Fruit fly (Drosophila melanogaster) whole organism, embryonic: ENCODE measurements around the gene Ogdh.

Experiments
- Bteb2 ChIP-seq: fragments of 200-800 bp; sonication (Bioruptor generic); optimal IDR thresholded peaks from 2 replicates; lab custom pipeline; 2016; ENCODE audit warnings: missing biosample characterization, missing genetic modification characterization
- CG1024 ChIP-seq: fragments of 200-800 bp; sonication (Bioruptor generic); IDR thresholded peaks from 2 replicates; pipeline ENCODE4 v1.3.6; 2022; ENCODE audit warnings: missing biosample characterization, missing genetic modification characterization
- CG11456 ChIP-seq: fragments of 200-800 bp; sonication (Bioruptor generic); IDR thresholded peaks from 3 replicates; pipeline ENCODE4 v1.3.6; 2022; ENCODE audit warnings: missing biosample characterization, missing genetic modification characterization
- CG14667 ChIP-seq: fragments of 200-800 bp; sonication (Bioruptor generic); IDR thresholded peaks from 2 replicates; pipeline ENCODE4 v1.3.6; 2022; ENCODE audit warnings: missing biosample characterization, missing genetic modification characterization
- CG14965 ChIP-seq: fragments of 200-800 bp; sonication (Bioruptor generic); optimal IDR thresholded peaks from 2 replicates; lab custom pipeline; 2016; ENCODE audit warnings: missing biosample characterization, missing genetic modification characterization, borderline replicate concordance
- CG18599 ChIP-seq: fragments of 200-800 bp; sonication (Bioruptor generic); optimal IDR thresholded peaks from 3 replicates; lab custom pipeline; 2017; ENCODE audit warnings: missing biosample characterization, missing genetic modification characterization, mild to moderate bottlenecking, moderate library complexity, missing genetic modification reagents
- CG18619 ChIP-seq: fragments of 200-800 bp; sonication (Bioruptor generic); optimal IDR thresholded peaks from 3 replicates; lab custom pipeline; 2017; ENCODE audit warnings: missing biosample characterization, mild to moderate bottlenecking, missing genetic modification characterization
- CG2712 ChIP-seq: fragments of 200-800 bp; optimal IDR thresholded peaks from 3 replicates; lab custom pipeline; 2019; ENCODE audit warnings: missing biosample characterization, mild to moderate bottlenecking, missing genetic modification characterization, moderate library complexity
- CG31388 ChIP-seq: fragments of 200-800 bp; sonication (Bioruptor generic); optimal IDR thresholded peaks from 2 replicates; lab custom pipeline; 2016; ENCODE audit warnings: missing biosample characterization, missing genetic modification characterization
- CG3281 ChIP-seq: fragments of 200-800 bp; sonication (Bioruptor generic); optimal IDR thresholded peaks from 3 replicates; lab custom pipeline; 2017; ENCODE audit warnings: missing biosample characterization, mild to moderate bottlenecking, missing genetic modification characterization
- CG4617 ChIP-seq: fragments of 200-800 bp; sonication (Bioruptor generic); optimal IDR thresholded peaks from 3 replicates; lab custom pipeline; 2016; ENCODE audit warnings: missing biosample characterization, missing genetic modification characterization, borderline replicate concordance
- CG6654 ChIP-seq: fragments of 200-800 bp; sonication (Bioruptor generic); optimal IDR thresholded peaks from 2 replicates; lab custom pipeline; 2017; ENCODE audit warnings: missing biosample characterization, mild to moderate bottlenecking, missing genetic modification characterization
- CG6689 ChIP-seq: fragments of 200-800 bp; sonication (Bioruptor generic); IDR thresholded peaks from 2 replicates; pipeline ENCODE4 v1.3.6; 2022; ENCODE audit warnings: missing biosample characterization, missing genetic modification characterization
- CG7357 ChIP-seq: fragments of 200-800 bp; sonication (Bioruptor generic); IDR thresholded peaks from 3 replicates; pipeline ENCODE4 v1.3.6; 2022; ENCODE audit warnings: missing biosample characterization, missing genetic modification characterization
- CG7839 ChIP-seq: fragments of 200-800 bp; sonication (Bioruptor generic); optimal IDR thresholded peaks from 3 replicates; lab custom pipeline; 2018; ENCODE audit warnings: missing biosample characterization, mild to moderate bottlenecking, missing genetic modification characterization, moderate library complexity
- ERR ChIP-seq: fragments of 200-800 bp; sonication (Bioruptor generic); optimal IDR thresholded peaks from 2 replicates; lab custom pipeline; 2016; ENCODE audit warnings: missing biosample characterization, missing genetic modification characterization
- HmgZ ChIP-seq: fragments of 200-800 bp; sonication (Bioruptor generic); optimal IDR thresholded peaks from 2 replicates; lab custom pipeline; 2018; ENCODE audit warnings: missing biosample characterization, mild to moderate bottlenecking, missing genetic modification characterization
- Hr78 ChIP-seq, 2 experiments: fragments of 200-800 bp in 1 of 2; fragments of >200 bp in 1 of 2; sonication (Bioruptor generic) in 1 of 2; optimal IDR thresholded peaks; 2 replicates each; lab custom pipeline; 2017 to 2019; ENCODE audit warnings: missing biosample characterization in 2 of 2, missing genetic modification characterization in 2 of 2, mild to moderate bottlenecking in 1 of 2, moderate library complexity in 1 of 2
- Hsf ChIP-seq: fragments of 200-800 bp; sonication (Bioruptor generic); optimal IDR thresholded peaks from 3 replicates; lab custom pipeline; 2016; ENCODE audit warnings: missing biosample characterization, missing genetic modification characterization
- Med ChIP-seq: fragments of 200-800 bp; sonication (Bioruptor generic); peaks from one replicate; lab custom pipeline; 2016; ENCODE audit warnings: missing biosample characterization, missing genetic modification characterization, mild to moderate bottlenecking, inconsistent platforms, moderate library complexity
- Mrtf ChIP-seq: fragments of 200-800 bp; sonication (Bioruptor generic); IDR thresholded peaks from 3 replicates; pipeline ENCODE4 v1.3.6; 2022; ENCODE audit warnings: missing biosample characterization, missing genetic modification characterization
- Myb ChIP-seq: fragments of 200-800 bp; sonication (Bioruptor generic); optimal IDR thresholded peaks from 2 replicates; lab custom pipeline; 2016; ENCODE audit warnings: missing biosample characterization, missing genetic modification characterization
- NK7.1 ChIP-seq: fragments of 200-800 bp; sonication (Bioruptor generic); optimal IDR thresholded peaks from 3 replicates; lab custom pipeline; 2016; ENCODE audit warnings: missing biosample characterization, missing genetic modification characterization
- Neu2 ChIP-seq: fragments of 200-800 bp; sonication (Bioruptor generic); optimal IDR thresholded peaks from 3 replicates; lab custom pipeline; 2016; ENCODE audit warnings: missing biosample characterization, missing genetic modification characterization, borderline replicate concordance
- Nf-YB ChIP-seq: fragments of 200-800 bp; sonication (Bioruptor generic); optimal IDR thresholded peaks from 3 replicates; lab custom pipeline; 2019; ENCODE audit warnings: missing biosample characterization, mild to moderate bottlenecking, missing genetic modification characterization, moderate library complexity
- Sry-δ ChIP-seq: fragments of 200-800 bp; sonication (Bioruptor generic); optimal IDR thresholded peaks from 2 replicates; lab custom pipeline; 2016; ENCODE audit warnings: missing biosample characterization, missing genetic modification characterization
- Taf1 ChIP-seq: fragments of 200-800 bp; sonication (Bioruptor generic); IDR thresholded peaks from 2 replicates; pipeline ENCODE4 v1.3.6; 2022; ENCODE audit warnings: missing biosample characterization, missing genetic modification characterization
- Tbp ChIP-seq: fragments of >200 bp; optimal IDR thresholded peaks from 2 replicates; lab custom pipeline; 2018; ENCODE audit warnings: missing biosample characterization, missing genetic modification characterization
- YL-1 ChIP-seq: fragments of 200-800 bp; sonication (Bioruptor generic); optimal IDR thresholded peaks from 3 replicates; lab custom pipeline; 2017; ENCODE audit warnings: missing biosample characterization, mild to moderate bottlenecking, missing genetic modification characterization
- ab ChIP-seq: fragments of 200-800 bp; sonication (Bioruptor generic); optimal IDR thresholded peaks from 2 replicates; lab custom pipeline; 2016; ENCODE audit warnings: missing biosample characterization, missing genetic modification characterization
- bab2 ChIP-seq: fragments of 200-800 bp; sonication (Bioruptor generic); optimal IDR thresholded peaks from 2 replicates; lab custom pipeline; 2016; ENCODE audit warnings: missing biosample characterization, missing genetic modification characterization
- btn ChIP-seq: fragments of 200-800 bp; sonication (Bioruptor generic); optimal IDR thresholded peaks from 2 replicates; lab custom pipeline; 2016; ENCODE audit warnings: missing biosample characterization, missing genetic modification characterization
- chinmo ChIP-seq: fragments of 200-800 bp; sonication (Bioruptor generic); IDR thresholded peaks from 4 replicates; pipeline ENCODE4 v1.3.6; 2022; ENCODE audit warnings: missing biosample characterization, missing genetic modification characterization; ENCODE audit not compliant: partially characterized antibody
- chm ChIP-seq: fragments of 200-800 bp; sonication (Bioruptor generic); IDR thresholded peaks from 2 replicates; pipeline ENCODE4 v1.3.6; 2022; ENCODE audit warnings: missing biosample characterization, missing genetic modification characterization
- cwo ChIP-seq: fragments of 200-800 bp; sonication (Bioruptor generic); optimal IDR thresholded peaks from 3 replicates; lab custom pipeline; 2017; ENCODE audit warnings: missing biosample characterization, missing genetic modification characterization, mild to moderate bottlenecking, moderate library complexity, missing genetic modification reagents
- dysf ChIP-seq: fragments of 200-800 bp; sonication (Bioruptor generic); IDR thresholded peaks from 3 replicates; pipeline ENCODE4 v1.3.6; 2022; ENCODE audit warnings: missing biosample characterization, missing genetic modification characterization
- en ChIP-seq: fragments of 200-800 bp; sonication (Bioruptor generic); optimal IDR thresholded peaks from 2 replicates; lab custom pipeline; 2016; ENCODE audit warnings: missing biosample characterization, missing genetic modification characterization
- fd64A ChIP-seq: fragments of 200-800 bp; sonication (Bioruptor generic); optimal IDR thresholded peaks from 3 replicates; lab custom pipeline; 2018; ENCODE audit warnings: missing biosample characterization, mild to moderate bottlenecking, missing genetic modification characterization
- her ChIP-seq: fragments of 200-800 bp; sonication (Bioruptor generic); optimal IDR thresholded peaks from 2 replicates; lab custom pipeline; 2016; ENCODE audit warnings: missing biosample characterization, missing genetic modification characterization
- insv ChIP-seq, 2 experiments: fragments of 200-800 bp; sonication (Bioruptor generic); optimal IDR thresholded peaks; 3 replicates each; lab custom pipeline; 2016 to 2018; ENCODE audit warnings: missing biosample characterization in 2 of 2, missing genetic modification characterization in 2 of 2
- ken ChIP-seq: fragments of 200-800 bp; sonication (Bioruptor generic); IDR thresholded peaks from 3 replicates; pipeline ENCODE4 v1.3.6; 2022; ENCODE audit warnings: missing biosample characterization, missing genetic modification characterization
- mirr ChIP-seq: fragments of 200-800 bp; sonication (Bioruptor generic); optimal IDR thresholded peaks from 3 replicates; lab custom pipeline; 2018; ENCODE audit warnings: missing biosample characterization, mild to moderate bottlenecking, missing genetic modification characterization
- odd ChIP-seq: fragments of 200-800 bp; sonication (Bioruptor generic); optimal IDR thresholded peaks from 2 replicates; lab custom pipeline; 2017; ENCODE audit warnings: missing biosample characterization, mild to moderate bottlenecking, missing genetic modification characterization
- peb ChIP-seq: fragments of 200-800 bp; sonication (Bioruptor generic); IDR thresholded peaks from 2 replicates; pipeline ENCODE4 v1.3.6; 2022; ENCODE audit warnings: missing biosample characterization, missing genetic modification characterization
- pfk ChIP-seq: fragments of 200-800 bp; sonication (Bioruptor generic); optimal IDR thresholded peaks from 2 replicates; lab custom pipeline; 2018; ENCODE audit warnings: missing biosample characterization, mild to moderate bottlenecking, missing genetic modification characterization, moderate library complexity
- tx ChIP-seq: fragments of 200-800 bp; sonication (Bioruptor generic); optimal IDR thresholded peaks from 2 replicates; lab custom pipeline; 2016; ENCODE audit warnings: missing biosample characterization, missing genetic modification characterization
- usp ChIP-seq: fragments of >200 bp; optimal IDR thresholded peaks from 2 replicates; lab custom pipeline; 2017; ENCODE audit warnings: missing biosample characterization, missing genetic modification characterization
- vfl ChIP-seq: fragments of 200-800 bp; sonication (Bioruptor generic); optimal IDR thresholded peaks from 2 replicates; lab custom pipeline; 2016; ENCODE audit warnings: missing biosample characterization, missing genetic modification characterization
- zen2 ChIP-seq: fragments of 200-800 bp; sonication (Bioruptor generic); IDR thresholded peaks from 3 replicates; pipeline ENCODE4 v1.3.6; 2022; ENCODE audit warnings: missing biosample characterization, missing genetic modification characterization; ENCODE audit not compliant: partially characterized antibody

The Ogdh gene

dm6 chr3L:16956768-16957533 lies 2.3 kb downstream of the Ogdh start (continued):
- TF ChIP-seq usp (no peak), YL-1 (GFP tag; lab: Kevin White, UChicago) (no peak), CG18599 (GFP tag; lab: Kevin White, UChicago) (peak; percentile 65), CG31388 (GFP tag; lab: Kevin White, UChicago) (no peak), CG7357 (peak; percentile 66; the same call in 2 of the 3 replicates), Med (GFP tag; lab: Kevin White, UChicago) (peak; percentile 83), CG14667 (GFP tag; lab: Robert Waterston, UW) (peak; percentile 43), Hsf (GFP tag; lab: Kevin White, UChicago) (peak; percentile 66), Tbp (GFP tag; lab: Kevin White, UChicago) (no peak), HmgZ (tag; lab: Kevin White, UChicago) (peak; percentile 59), CG1024 (GFP tag; lab: Robert Waterston, UW) (peak; percentile 44; the same call in 1 of the 2 replicates), peb (GFP tag; lab: Robert Waterston, UW) (no peak), zen2 (no peak), insv (GFP tag; optimal IDR thresholded peaks at IDR 0.05; lab: Kevin White, UChicago) (no peak), bab2 (peak; percentile 50), tx (GFP tag; lab: Kevin White, UChicago) (peak; percentile 28), CG6689 (peak; percentile 75), Neu2 (GFP tag; lab: Kevin White, UChicago) (no peak), dysf (peak; percentile 78), chm (peak; percentile 33; the same call in 1 of the 2 replicates), Taf1 (GFP tag; lab: Robert Waterston, UW) (peak; percentile 48), fd64A (no peak), CG14965 (no peak), odd (peak; percentile 56), vfl (no peak), CG6654 (peak; percentile 6), mirr (GFP tag; lab: Kevin White, UChicago) (peak; percentile 69), CG2712 (tag; lab: Kevin White, UChicago) (peak; percentile 83), ab (GFP tag; lab: Kevin White, UChicago) (no peak), NK7.1 (GFP tag; lab: Kevin White, UChicago) (no peak), chinmo (GFP tag; lab: Robert Waterston, UW) (peak; percentile 97), Hr78 (GFP tag; optimal IDR thresholded peaks at IDR 0.05; lab: Kevin White, UChicago) (peak in 1 of 2 experiments; percentile 33), ERR (GFP tag; lab: Kevin White, UChicago) (peak; percentile 17), btn (no peak), Bteb2 (GFP tag; lab: Kevin White, UChicago) (peak; percentile 55), CG7839 (tag; lab: Kevin White, UChicago) (peak; percentile 72), Nf-YB (peak; percentile 50), her (no peak), Sry-δ (GFP tag; lab: Kevin White, UChicago) (peak; percentile 5), en (no peak), ken (GFP tag; lab: Robert Waterston, UW) (peak; percentile 21; the same call in 1 of the 3 replicates), CG3281 (GFP tag; lab: Kevin White, UChicago) (peak; percentile 82), Mrtf (GFP tag; lab: Robert Waterston, UW) (peak; percentile 55; the same call in 1 of the 3 replicates), pfk (no peak), CG4617 (GFP tag; lab: Kevin White, UChicago) (no peak), CG11456 (peak; percentile 55; the same call in 1 of the 3 replicates), CG18619 (GFP tag; lab: Kevin White, UChicago) (peak; percentile 63), cwo (GFP tag; lab: Kevin White, UChicago) (peak; percentile 24), Myb (peak; percentile 1)
